Worm (Caenorhabditis elegans): Measurements from ENCODE around the gene cyp-13A3.

ce11 chrII:9786215-9786614 lies 6.9 kb downstream of the cyp-13A3 start:
- TF ChIP-seq ets-7 (tag; optimal IDR thresholded peaks at IDR 0.05) (no peak), ama-1 (optimal IDR thresholded peaks at IDR 0.05) (no peak), B0310.2 (tag; optimal IDR thresholded peaks at IDR 0.05) (no peak), tbx-11 (GFP tag; IDR thresholded peaks at IDR 0.05) (no peak), tra-4 (tag; optimal IDR thresholded peaks at IDR 0.05) (no peak), scrt-1 (GFP tag; IDR thresholded peaks at IDR 0.05) (no peak), ceh-13 (GFP tag; optimal IDR thresholded peaks at IDR 0.05) (no peak), sea-1 (GFP tag; conservative IDR thresholded peaks at IDR 0.05) (no peak)

All from whole organism, early embryonic.